Worm (Caenorhabditis elegans) whole organism, early embryonic: Measurements from ENCODE around the gene F43E2.11.

ENCODE experiments used
- F13C5.2 ChIP-seq: sonication (generic microtip); optimal IDR thresholded peaks from 2 replicates; lab custom pipeline; 2017; ENCODE audit warnings: mild to moderate bottlenecking, missing genetic modification characterization, inconsistent platforms, missing compliant biosample characterization
- ama-1 ChIP-seq: fragments of 150-350 bp; optimal IDR thresholded peaks from 2 replicates; lab custom pipeline; 2014
- flt-1 ChIP-seq: fragments of 200-800 bp; sonication (Bioruptor generic); IDR thresholded peaks from 2 replicates; pipeline ENCODE4 v1.3.6; 2022; ENCODE audit warnings: missing genetic modification characterization, missing compliant biosample characterization
- scrt-1 ChIP-seq: fragments of 200-800 bp; sonication (Bioruptor generic); IDR thresholded peaks from 2 replicates; pipeline ENCODE4 v1.3.6; 2022; ENCODE audit warnings: missing genetic modification characterization, missing compliant biosample characterization
- tbx-11 ChIP-seq: fragments of 200-800 bp; sonication (Bioruptor generic); IDR thresholded peaks from 2 replicates; pipeline ENCODE4 v1.3.6; 2022; ENCODE audit warnings: missing genetic modification characterization, missing compliant biosample characterization
- tbx-37 ChIP-seq: fragments of 200-800 bp; sonication (Bioruptor generic); conservative IDR thresholded peaks from 2 replicates; pipeline ENCODE4 v1.3.6; 2022; ENCODE audit warnings: missing genetic modification reagents, missing genetic modification characterization, missing compliant biosample characterization
- tra-4 ChIP-seq: sonication (generic microtip); optimal IDR thresholded peaks from 2 replicates; lab custom pipeline; 2017; ENCODE audit warnings: missing genetic modification characterization, missing compliant biosample characterization

DNA sequence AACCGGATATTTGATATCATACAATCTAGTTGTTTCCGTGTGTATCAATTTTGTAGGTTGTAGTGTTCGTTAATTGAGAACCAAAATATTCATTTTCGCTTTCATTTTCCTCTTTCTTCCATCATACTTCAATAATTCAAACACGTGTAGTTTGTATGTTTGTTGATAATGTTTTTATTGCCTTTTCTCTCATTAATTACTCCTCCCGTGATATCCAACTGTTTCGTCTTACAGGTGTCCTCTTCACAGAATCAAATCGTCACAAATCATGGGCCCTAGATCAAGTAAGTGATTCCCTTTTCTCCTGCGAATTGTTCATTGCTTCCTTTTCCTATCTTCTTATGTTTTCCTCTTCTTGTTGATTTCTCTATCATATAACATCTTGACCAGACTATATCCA is 31.1 kb downstream of the F43E2.11 start, which contains the start of gene nhr-21:
- TF ChIP-seq ama-1 (lab: Kevin White, UChicago) (no peak), tbx-37 (GFP tag; lab: Robert Waterston, UW) (no peak), flt-1 (GFP tag; lab: Robert Waterston, UW) (no peak), F13C5.2 (tag; lab: Kevin White, UChicago) (no peak), tra-4 (tag; lab: Kevin White, UChicago) (no peak), tbx-11 (GFP tag; lab: Robert Waterston, UW) (no peak), scrt-1 (GFP tag; lab: Robert Waterston, UW) (no peak)
